Worm (Caenorhabditis elegans) whole organism, mixed stage, embryonic: ENCODE measurements around the gene R144.13.
"Not testable (repeated sequence)": the region's sequence is repeated elsewhere in the genome, so short reads cannot be mapped to it uniquely, and the experiment has no call there.

Experiments
- M03D4.4 ChIP-seq: sonication (generic microtip); optimal IDR thresholded peaks from 2 replicates; lab custom pipeline; 2017; ENCODE audit warnings: mild to moderate bottlenecking, missing genetic modification characterization, missing compliant biosample characterization
- bed-3 ChIP-seq: fragments of 200-800 bp; sonication (Bioruptor generic); optimal IDR thresholded peaks from 3 replicates; lab custom pipeline; 2018; ENCODE audit warnings: mild to moderate bottlenecking, missing genetic modification characterization, moderate library complexity, missing compliant biosample characterization
- blmp-1 ChIP-seq: fragments of 150-350 bp; optimal IDR thresholded peaks from 2 replicates; lab custom pipeline; 2014; ENCODE audit warnings: missing biosample characterization, missing genetic modification characterization
- ceh-39 ChIP-seq: fragments of 150-350 bp; optimal IDR thresholded peaks from 2 replicates; lab custom pipeline; 2014; ENCODE audit warnings: missing biosample characterization, missing genetic modification characterization
- ceh-43 ChIP-seq: fragments of 200-800 bp; sonication (Bioruptor generic); optimal IDR thresholded peaks from 2 replicates; lab custom pipeline; 2018; ENCODE audit warnings: mild to moderate bottlenecking, missing genetic modification characterization, moderate library complexity, missing compliant biosample characterization
- ces-1 ChIP-seq: fragments of 150-350 bp; optimal IDR thresholded peaks from 2 replicates; lab custom pipeline; 2014; ENCODE audit warnings: missing biosample characterization, missing genetic modification reagents, missing genetic modification characterization
- cnd-1 ChIP-seq: fragments of 200-800 bp; sonication (Bioruptor generic); optimal IDR thresholded peaks from 2 replicates; lab custom pipeline; 2018; ENCODE audit warnings: mild to moderate bottlenecking, missing genetic modification characterization, missing compliant biosample characterization
- drap-1 ChIP-seq: fragments of 200-800 bp; sonication (Bioruptor generic); optimal IDR thresholded peaks from 3 replicates; lab custom pipeline; 2018; ENCODE audit warnings: mild to moderate bottlenecking, missing genetic modification characterization, missing compliant biosample characterization
- elt-1 ChIP-seq: sonication (generic microtip); optimal IDR thresholded peaks from 2 replicates; lab custom pipeline; 2017; ENCODE audit warnings: missing genetic modification characterization, mild to moderate bottlenecking, missing compliant biosample characterization, antibody characterized with exemption, moderate library complexity, borderline replicate concordance; ENCODE audit not compliant: insufficient read depth
- elt-3 ChIP-seq: fragments of 150-350 bp; optimal IDR thresholded peaks from 2 replicates; lab custom pipeline; 2014; ENCODE audit warnings: missing biosample characterization, missing genetic modification characterization
- ham-2 ChIP-seq: fragments of 200-800 bp; sonication (Bioruptor generic); optimal IDR thresholded peaks from 2 replicates; lab custom pipeline; 2018; ENCODE audit warnings: mild to moderate bottlenecking, missing genetic modification characterization, missing compliant biosample characterization
- lin-13 ChIP-seq: fragments of 150-350 bp; optimal IDR thresholded peaks from 2 replicates; lab custom pipeline; 2014; ENCODE audit warnings: missing biosample characterization, missing genetic modification characterization
- lin-32 ChIP-seq: fragments of 200-800 bp; sonication (Bioruptor generic); optimal IDR thresholded peaks from 2 replicates; lab custom pipeline; 2018; ENCODE audit warnings: mild to moderate bottlenecking, missing genetic modification characterization, missing compliant biosample characterization
- lsy-2 ChIP-seq: fragments of 150-350 bp; optimal IDR thresholded peaks from 2 replicates; lab custom pipeline; 2014; ENCODE audit warnings: missing biosample characterization, missing genetic modification characterization
- mab-5 ChIP-seq: fragments of 150-350 bp; optimal IDR thresholded peaks from 2 replicates; lab custom pipeline; 2014; ENCODE audit warnings: missing biosample characterization, missing genetic modification characterization
- mep-1 ChIP-seq: fragments of 150-350 bp; optimal IDR thresholded peaks from 2 replicates; lab custom pipeline; 2017; ENCODE audit warnings: missing biosample characterization, missing genetic modification reagents, missing genetic modification characterization, inconsistent platforms
- nhr-12 ChIP-seq: fragments of 150-350 bp; optimal IDR thresholded peaks from 2 replicates; lab custom pipeline; 2014; ENCODE audit warnings: missing biosample characterization, missing genetic modification characterization
- nhr-2 ChIP-seq: fragments of 150-350 bp; optimal IDR thresholded peaks from 2 replicates; lab custom pipeline; 2014; ENCODE audit warnings: missing biosample characterization, missing genetic modification characterization
- nhr-237 ChIP-seq: fragments of 150-350 bp; optimal IDR thresholded peaks from 2 replicates; lab custom pipeline; 2014; ENCODE audit warnings: missing biosample characterization, missing genetic modification characterization
- nhr-28 ChIP-seq: fragments of 150-350 bp; optimal IDR thresholded peaks from 2 replicates; lab custom pipeline; 2014; ENCODE audit warnings: missing biosample characterization, missing genetic modification characterization
- sem-2 ChIP-seq: fragments of 200-800 bp; sonication (Bioruptor generic); optimal IDR thresholded peaks from 2 replicates; lab custom pipeline; 2018; ENCODE audit warnings: mild to moderate bottlenecking, missing genetic modification characterization, missing compliant biosample characterization
- sptf-1 ChIP-seq: sonication (generic microtip); optimal IDR thresholded peaks from 2 replicates; lab custom pipeline; 2017; ENCODE audit warnings: mild to moderate bottlenecking, missing genetic modification characterization, moderate library complexity, missing compliant biosample characterization
- unc-120 ChIP-seq: sonication (generic microtip); optimal IDR thresholded peaks from 2 replicates; lab custom pipeline; 2017; ENCODE audit warnings: missing genetic modification characterization, missing compliant biosample characterization; ENCODE audit not compliant: poor library complexity, severe bottlenecking
- unc-39 ChIP-seq: fragments of 150-350 bp; optimal IDR thresholded peaks from 2 replicates; lab custom pipeline; 2014; ENCODE audit warnings: missing biosample characterization, missing genetic modification characterization
- ztf-11 ChIP-seq: fragments of 150-350 bp; optimal IDR thresholded peaks from 2 replicates; lab custom pipeline; 2014; ENCODE audit warnings: missing biosample characterization, missing genetic modification characterization

The R144.13 gene

ce11 chrIII:5022964-5023363 lies at the start of gene R144.13:
TSS of gene R144.13 (plus strand) at chrIII:5023264.
- TF ChIP-seq M03D4.4 (tag; lab: Kevin White, UChicago), result no peak
- TF ChIP-seq, all 35 proteins: peak for 0

ce11 chrIII:4980367-4980766 lies 42.7 kb upstream of the R144.13 start, which contains the start of gene C27F2.6:
TSS of gene C27F2.6 (minus strand) at chrIII:4980467.
- TF ChIP-seq ceh-43 (GFP tag; lab: Kevin White, UChicago); mab-5 (tag; lab: Kevin White, UChicago); bed-3 (GFP tag; lab: Kevin White, UChicago): not testable (repeated sequence)

- TF ChIP-seq elt-3 (tag; lab: Kevin White, UChicago) (no peak), mep-1 (tag; lab: Kevin White, UChicago) (no peak)
Measured at ce11 chrIII:4983961-4984360, 39.1 kb upstream of the R144.13 start.

DNA sequence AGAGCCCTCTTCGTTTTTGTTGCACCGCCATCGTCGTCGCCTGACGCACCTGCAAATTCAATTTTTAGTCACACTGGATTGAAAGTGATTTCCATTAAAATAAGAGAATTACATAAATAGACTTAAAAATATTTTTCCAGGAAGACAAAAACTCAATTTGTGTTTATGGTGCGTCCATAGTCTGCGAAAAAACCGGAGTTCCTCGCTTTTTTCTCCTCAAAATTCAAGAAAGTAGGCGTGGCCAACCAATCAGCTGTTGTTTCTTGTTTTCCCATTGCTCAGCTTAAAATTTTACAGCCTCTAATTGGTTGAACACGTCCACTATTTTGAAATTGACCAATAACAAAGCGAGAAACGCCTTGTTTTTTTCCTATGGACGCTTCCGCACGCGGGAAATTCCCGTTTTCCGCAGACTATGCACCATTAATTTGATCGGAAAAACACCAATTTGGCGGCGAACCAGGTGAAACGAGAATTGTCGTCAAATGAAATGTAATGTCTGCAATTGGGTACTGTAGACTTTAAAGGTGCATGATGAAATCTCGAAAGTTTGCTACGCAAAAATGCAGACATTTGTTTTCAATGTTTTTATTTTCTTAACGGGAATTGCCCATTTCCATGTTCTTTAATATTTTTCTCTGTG lies 38.5 kb upstream of the R144.13 start, which contains the start of gene C27F2.7:
C27F2.7 (minus strand) TSS at position 51 of the 643 bp plus-strand sequence.
- TF ChIP-seq cnd-1 (tag; lab: Kevin White, UChicago) (no peak), unc-120 (no peak), ces-1 (GFP tag; lab: Kevin White, UChicago) (no peak), sem-2 (no peak), ham-2 (GFP tag; lab: Kevin White, UChicago) (no peak), nhr-237 (tag; lab: Kevin White, UChicago) (no peak), drap-1 (GFP tag; lab: Kevin White, UChicago) (no peak), sptf-1 (tag; lab: Kevin White, UChicago) (no peak), nhr-12 (tag; lab: Kevin White, UChicago) (no peak), nhr-2 (no peak), nhr-28 (tag; lab: Kevin White, UChicago) (no peak), mab-5 (tag; lab: Kevin White, UChicago) (no peak)
- TF ChIP-seq, all 35 proteins: peak for 0

- TF ChIP-seq ztf-11 (tag; lab: Kevin White, UChicago), result no peak
- no peak for TF ChIP-seq blmp-1 (tag; lab: Kevin White, UChicago)
- no peak for TF ChIP-seq cnd-1 (tag; lab: Kevin White, UChicago)
- no peak for TF ChIP-seq lin-32 (GFP tag; lab: Kevin White, UChicago)
- TF ChIP-seq mep-1 (tag; lab: Kevin White, UChicago), result peak; percentile 3
- no peak for TF ChIP-seq ceh-39 (tag; lab: Kevin White, UChicago)
- no peak for TF ChIP-seq unc-39
- TF ChIP-seq ceh-43 (GFP tag; lab: Kevin White, UChicago), result no peak
- TF ChIP-seq lsy-2 (tag; lab: Kevin White, UChicago), result no peak
- peak; percentile 8 for TF ChIP-seq lin-13 (tag; lab: Kevin White, UChicago)
Measured at ce11 chrIII:4986790-4987259, 36.2 kb upstream of the R144.13 start, which contains the start of the genes C27F2.10 and wdr-60. TSS of gene C27F2.10 (minus strand) at chrIII:4986898. TSS of gene wdr-60 (plus strand) at chrIII:4987209.

DNA sequence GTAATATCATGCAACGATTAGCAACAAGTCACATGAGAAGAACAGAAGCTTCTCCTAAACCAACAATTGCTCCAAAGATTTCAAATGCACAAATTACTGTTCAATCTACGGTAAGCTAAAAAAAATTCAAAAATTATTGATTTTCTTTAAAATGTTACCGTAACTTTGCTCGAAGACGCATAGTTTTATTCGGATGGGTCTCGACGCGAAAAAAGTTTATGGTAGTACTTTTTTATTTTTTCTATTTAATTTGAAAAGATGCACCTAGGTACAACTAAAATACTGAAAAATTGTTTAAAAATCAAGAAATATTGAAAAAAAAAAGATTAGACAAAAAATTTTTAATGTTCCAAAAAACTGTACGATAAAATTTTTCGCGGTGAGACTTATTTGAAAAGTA lies 35.4 kb upstream of the R144.13 start:
- TF ChIP-seq drap-1 (GFP tag; lab: Kevin White, UChicago) (no peak), M03D4.4 (tag; lab: Kevin White, UChicago) (no peak)

ce11 chrIII:4998111-4998859 lies 24.8 kb upstream of the R144.13 start, which contains the start of gene tmem-131:
TSS of gene tmem-131 (minus strand) at chrIII:4998161.
- TF ChIP-seq ztf-11 (tag; lab: Kevin White, UChicago) (no peak), lin-13 (tag; lab: Kevin White, UChicago) (no peak), sptf-1 (tag; lab: Kevin White, UChicago) (no peak), ham-2 (GFP tag; lab: Kevin White, UChicago) (no peak), elt-1 (tag; lab: Kevin White, UChicago) (no peak), mep-1 (tag; lab: Kevin White, UChicago) (no peak), lin-32 (GFP tag; lab: Kevin White, UChicago) (no peak), nhr-12 (tag; lab: Kevin White, UChicago) (no peak), blmp-1 (tag; lab: Kevin White, UChicago) (no peak), nhr-2 (no peak), ceh-43 (GFP tag; lab: Kevin White, UChicago) (no peak)
